Worm (Caenorhabditis elegans): ENCODE measurements around the gene C11D2.7.

The C11D2.7 gene

DNA sequence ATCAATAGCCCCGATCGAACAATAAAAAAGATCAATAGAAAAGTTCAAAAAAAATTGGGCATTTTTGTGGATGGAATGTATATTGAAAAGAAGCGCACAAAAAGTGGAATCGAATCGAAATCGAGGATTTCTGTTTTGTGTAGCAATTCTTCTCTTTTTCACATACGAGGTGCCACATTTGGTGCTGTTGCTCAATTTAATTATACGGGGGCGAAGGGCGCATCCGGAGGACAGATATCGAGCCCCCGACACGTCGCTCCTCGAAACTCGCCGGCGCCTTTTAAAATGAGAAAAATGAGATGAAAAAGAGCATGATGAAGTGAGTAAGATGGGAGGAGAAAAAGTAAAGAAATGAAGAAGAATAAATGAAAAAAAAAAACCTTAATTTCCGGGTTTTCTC, 22.2 kb upstream of the C11D2.7 start:
- TF ChIP-seq ztf-4 (tag; optimal IDR thresholded peaks at IDR 0.05) (no peak), fkh-10 (GFP tag; optimal IDR thresholded peaks at IDR 0.05) (no peak), unc-62 (GFP tag; optimal IDR thresholded peaks at IDR 0.05) (no peak), fkh-2 (tag; optimal IDR thresholded peaks at IDR 0.05) (no peak), ZK546.5 (tag; optimal IDR thresholded peaks at IDR 0.05) (no peak), ceh-28 (tag; optimal IDR thresholded peaks at IDR 0.05) (no peak)

- TF ChIP-seq sea-2 (GFP tag; optimal IDR thresholded peaks at IDR 0.05) (no peak), nhr-11 (tag; optimal IDR thresholded peaks at IDR 0.05) (no peak), fkh-10 (GFP tag; optimal IDR thresholded peaks at IDR 0.05) (peak; percentile 9)
Measured at ce11 chrIV:6172959-6173358, 17.8 kb upstream of the C11D2.7 start.

ce11 chrIV:6165787-6166186, 10.6 kb upstream of the C11D2.7 start:
- TF ChIP-seq nhr-76 (tag; optimal IDR thresholded peaks at IDR 0.05) (no peak), elt-1 (tag; optimal IDR thresholded peaks at IDR 0.05) (no peak), mml-1 (tag; optimal IDR thresholded peaks at IDR 0.05) (no peak), nhr-25 (tag; optimal IDR thresholded peaks at IDR 0.05) (no peak)

- TF ChIP-seq zag-1 (tag; optimal IDR thresholded peaks at IDR 0.05), result no peak
- TF ChIP-seq nfya-1 (tag; optimal IDR thresholded peaks at IDR 0.05; ENCODE audit: insufficient read depth), result peak; percentile 65
Measured at ce11 chrIV:6159616-6160015, 4.4 kb upstream of the C11D2.7 start.

- TF ChIP-seq mdl-1 (tag; optimal IDR thresholded peaks at IDR 0.05), result no peak
- TF ChIP-seq jun-1 (tag; optimal IDR thresholded peaks at IDR 0.05), result no peak
- TF ChIP-seq elt-2 (tag; optimal IDR thresholded peaks at IDR 0.05), result no peak
- no peak for TF ChIP-seq ztf-11 (tag; optimal IDR thresholded peaks at IDR 0.05)
- no peak for TF ChIP-seq nhr-23 (tag; optimal IDR thresholded peaks at IDR 0.05)
- TF ChIP-seq nhr-77 (tag; optimal IDR thresholded peaks at IDR 0.05), result no peak
- peak; percentile 54 for TF ChIP-seq nfya-1 (tag; optimal IDR thresholded peaks at IDR 0.05; ENCODE audit: insufficient read depth)
- TF ChIP-seq ceh-16 (tag; optimal IDR thresholded peaks at IDR 0.05), result no peak
- TF ChIP-seq pqm-1 (tag; optimal IDR thresholded peaks at IDR 0.05), result no peak
- TF ChIP-seq ztf-4 (tag; optimal IDR thresholded peaks at IDR 0.05), result no peak
- TF ChIP-seq R02D3.7 (tag; optimal IDR thresholded peaks at IDR 0.05), result peak; percentile 13
- TF ChIP-seq ceh-28 (tag; optimal IDR thresholded peaks at IDR 0.05), result no peak
- no peak for TF ChIP-seq mml-1 (tag; optimal IDR thresholded peaks at IDR 0.05)
- no peak for TF ChIP-seq fos-1 (tag; optimal IDR thresholded peaks at IDR 0.05)
- TF ChIP-seq snpc-4 (tag; optimal IDR thresholded peaks at IDR 0.05), result peak; percentile 48
- TF ChIP-seq eor-1 (tag; optimal IDR thresholded peaks at IDR 0.05), result no peak
- no peak for TF ChIP-seq zag-1 (tag; optimal IDR thresholded peaks at IDR 0.05)
- TF ChIP-seq skn-1 (tag; optimal IDR thresholded peaks at IDR 0.05), result peak; percentile 49
- TF ChIP-seq egl-27 (tag; optimal IDR thresholded peaks at IDR 0.05), result no peak
- TF ChIP-seq aly-2 (tag; optimal IDR thresholded peaks at IDR 0.05), result no peak
- no peak for TF ChIP-seq nhr-11 (tag; optimal IDR thresholded peaks at IDR 0.05)
- peak; percentile 22 for TF ChIP-seq lin-15B (tag; optimal IDR thresholded peaks at IDR 0.05)
- TF ChIP-seq daf-12 (tag; optimal IDR thresholded peaks at IDR 0.05), result no peak
- TF ChIP-seq ceh-9 (tag; optimal IDR thresholded peaks at IDR 0.05), result no peak
- no peak for TF ChIP-seq nhr-12 (tag; optimal IDR thresholded peaks at IDR 0.05)
- no peak for TF ChIP-seq nhr-237 (tag; optimal IDR thresholded peaks at IDR 0.05)
- TF ChIP-seq nhr-76 (tag; optimal IDR thresholded peaks at IDR 0.05), result no peak
- no peak for TF ChIP-seq elt-1 (tag; optimal IDR thresholded peaks at IDR 0.05)
- peak; percentile 6 for TF ChIP-seq egl-5 (tag; optimal IDR thresholded peaks at IDR 0.05)
- TF ChIP-seq pha-4 (tag; optimal IDR thresholded peaks at IDR 0.05), result peak; percentile 53
- no peak for TF ChIP-seq sea-2 (GFP tag; optimal IDR thresholded peaks at IDR 0.05)
- no peak for TF ChIP-seq fkh-2 (tag; optimal IDR thresholded peaks at IDR 0.05)
- TF ChIP-seq elt-3 (tag; optimal IDR thresholded peaks at IDR 0.05), result no peak
- no peak for TF ChIP-seq fkh-10 (GFP tag; optimal IDR thresholded peaks at IDR 0.05)
- TF ChIP-seq unc-39 (tag; optimal IDR thresholded peaks at IDR 0.05), result no peak
- TF ChIP-seq nhr-28 (tag; optimal IDR thresholded peaks at IDR 0.05), result no peak
- no peak for TF ChIP-seq tbx-2 (tag; optimal IDR thresholded peaks at IDR 0.05)
- no peak for TF ChIP-seq nhr-25 (tag; optimal IDR thresholded peaks at IDR 0.05)
- TF ChIP-seq ceh-82 (tag; optimal IDR thresholded peaks at IDR 0.05), result no peak
- TF ChIP-seq nhr-67 (tag; optimal IDR thresholded peaks at IDR 0.05), result no peak
- no peak for TF ChIP-seq lin-39 (tag; optimal IDR thresholded peaks at IDR 0.05)
- no peak for TF ChIP-seq ama-1 (optimal IDR thresholded peaks at IDR 0.05)
- no peak for TF ChIP-seq ZK546.5 (tag; optimal IDR thresholded peaks at IDR 0.05)
- TF ChIP-seq nhr-43 (tag; optimal IDR thresholded peaks at IDR 0.05; ENCODE audit: poor library complexity, severe bottlenecking), result no peak
- no peak for TF ChIP-seq unc-62 (GFP tag; optimal IDR thresholded peaks at IDR 0.05)
Measured at ce11 chrIV:6156833-6157232, 1.6 kb upstream of the C11D2.7 start, which contains the start of gene C11D2.4. Gene C11D2.4, minus strand, starts transcription at chrIV:6156960.

Data from whole organism, L3 larva.